Fruit fly (Drosophila melanogaster) whole organism, embryonic: Measurements from ENCODE around the gene CG32354.
A peak's percentile ranks its signal among the peaks of the same experiment; 100 is the strongest.

Experiments used
- C15 ChIP-seq: fragments of 200-800 bp; sonication (Bioruptor generic); IDR thresholded peaks from 3 replicates; pipeline ENCODE4 v1.3.6; 2022; ENCODE audit warnings: missing biosample characterization, missing genetic modification characterization
- CG11085 ChIP-seq: fragments of 200-800 bp; sonication (Bioruptor generic); IDR thresholded peaks from 2 replicates; pipeline ENCODE4 v1.3.6; 2022; ENCODE audit warnings: missing biosample characterization, missing genetic modification characterization
- CG11695 ChIP-seq: fragments of 200-800 bp; sonication (Bioruptor generic); IDR thresholded peaks from 3 replicates; pipeline ENCODE4 v1.3.6; 2022; ENCODE audit warnings: missing biosample characterization, missing genetic modification characterization
- CG12391 ChIP-seq: fragments of 200-800 bp; sonication (Bioruptor generic); optimal IDR thresholded peaks from 3 replicates; lab custom pipeline; 2018; ENCODE audit warnings: missing biosample characterization, mild to moderate bottlenecking, missing genetic modification characterization, moderate library complexity
- CG12769 ChIP-seq: fragments of 200-800 bp; sonication (Bioruptor generic); optimal IDR thresholded peaks from 2 replicates; lab custom pipeline; 2019; ENCODE audit warnings: missing biosample characterization, mild to moderate bottlenecking, missing genetic modification characterization, moderate library complexity
- CG13424 ChIP-seq: fragments of 200-800 bp; sonication (Bioruptor generic); optimal IDR thresholded peaks from 2 replicates; lab custom pipeline; 2019; ENCODE audit warnings: missing biosample characterization, mild to moderate bottlenecking, missing genetic modification characterization, moderate library complexity
- CG15514 ChIP-seq: fragments of 200-800 bp; sonication (Bioruptor generic); optimal IDR thresholded peaks from 3 replicates; lab custom pipeline; 2017; ENCODE audit warnings: missing biosample characterization, missing genetic modification characterization, mild to moderate bottlenecking, moderate library complexity, missing genetic modification reagents
- CG17359 ChIP-seq: fragments of 200-800 bp; sonication (Bioruptor generic); optimal IDR thresholded peaks from 3 replicates; lab custom pipeline; 2018; ENCODE audit warnings: missing biosample characterization, mild to moderate bottlenecking, missing genetic modification characterization, moderate library complexity
- CG17802 ChIP-seq: fragments of 200-800 bp; sonication (Bioruptor generic); optimal IDR thresholded peaks from 2 replicates; lab custom pipeline; 2018; ENCODE audit warnings: missing biosample characterization, mild to moderate bottlenecking, missing genetic modification characterization, moderate library complexity
- CG18011 ChIP-seq: fragments of 200-800 bp; sonication (Bioruptor generic); optimal IDR thresholded peaks from 2 replicates; lab custom pipeline; 2017; ENCODE audit warnings: missing biosample characterization, missing genetic modification characterization, mild to moderate bottlenecking, moderate library complexity, missing genotype
- CG30431 ChIP-seq: fragments of 200-800 bp; sonication (Bioruptor generic); optimal IDR thresholded peaks from 2 replicates; lab custom pipeline; 2017; ENCODE audit warnings: missing biosample characterization, missing genetic modification characterization
- CG31441 ChIP-seq: fragments of 200-800 bp; sonication (Bioruptor generic); IDR thresholded peaks from 2 replicates; pipeline ENCODE4 v1.3.6; 2022; ENCODE audit warnings: missing biosample characterization, missing genetic modification characterization
- CG4360 ChIP-seq: fragments of 200-800 bp; sonication (Bioruptor generic); IDR thresholded peaks from 2 replicates; pipeline ENCODE4 v1.3.6; 2022; ENCODE audit warnings: missing biosample characterization, missing genetic modification characterization
- CG6683 ChIP-seq: fragments of 200-800 bp; sonication (Bioruptor generic); optimal IDR thresholded peaks from 2 replicates; lab custom pipeline; 2017; ENCODE audit warnings: missing biosample characterization, mild to moderate bottlenecking, missing genetic modification characterization, missing genetic modification reagents
- CG6791 ChIP-seq: fragments of 200-800 bp; sonication (Bioruptor generic); IDR thresholded peaks from 3 replicates; pipeline ENCODE4 v1.3.6; 2022; ENCODE audit warnings: missing biosample characterization, missing genetic modification characterization; ENCODE audit not compliant: partially characterized antibody
- CG8281 ChIP-seq: fragments of 200-800 bp; sonication (Bioruptor generic); optimal IDR thresholded peaks from 2 replicates; lab custom pipeline; 2018; ENCODE audit warnings: missing biosample characterization, mild to moderate bottlenecking, missing genetic modification characterization, moderate library complexity
- Dip3 ChIP-seq: fragments of 200-800 bp; sonication (Bioruptor generic); optimal IDR thresholded peaks from 3 replicates; lab custom pipeline; 2016; ENCODE audit warnings: missing biosample characterization, missing genetic modification characterization
- Eip74EF ChIP-seq, 2 experiments: fragments of 200-800 bp in 1 of 2; fragments of >200 bp in 1 of 2; sonication (Bioruptor generic) in 1 of 2; optimal IDR thresholded peaks; 2 replicates each; lab custom pipeline; 2017 to 2019; ENCODE audit warnings: missing biosample characterization in 2 of 2, missing genetic modification characterization in 2 of 2, mild to moderate bottlenecking in 1 of 2, moderate library complexity in 1 of 2
- Ets97D ChIP-seq: fragments of 200-800 bp; sonication (Bioruptor generic); optimal IDR thresholded peaks from 3 replicates; lab custom pipeline; 2016; ENCODE audit warnings: missing biosample characterization, missing genetic modification characterization
- Gsc ChIP-seq: fragments of 200-800 bp; sonication (Bioruptor generic); IDR thresholded peaks from 2 replicates; pipeline ENCODE4 v1.3.6; 2022; ENCODE audit warnings: missing biosample characterization, missing genetic modification characterization
- Gug ChIP-seq: fragments of 200-800 bp; sonication (Bioruptor generic); IDR thresholded peaks from 4 replicates; pipeline ENCODE4 v1.3.6; 2022; ENCODE audit warnings: missing biosample characterization, missing genetic modification characterization
- HLH3B ChIP-seq: fragments of 200-800 bp; sonication (Bioruptor generic); IDR thresholded peaks from 2 replicates; pipeline ENCODE4 v1.3.6; 2022; ENCODE audit warnings: missing biosample characterization, missing genetic modification characterization
- Lhr ChIP-seq: fragments of 200-800 bp; sonication (Bioruptor generic); optimal IDR thresholded peaks from 3 replicates; lab custom pipeline; 2017; ENCODE audit warnings: mild to moderate bottlenecking, missing biosample characterization, missing genetic modification reagents, missing genetic modification characterization
- MTF-1 ChIP-seq: fragments of 200-800 bp; sonication (Bioruptor generic); optimal IDR thresholded peaks from 2 replicates; lab custom pipeline; 2018; ENCODE audit warnings: missing biosample characterization, mild to moderate bottlenecking, missing genetic modification characterization, borderline replicate concordance
- Meics ChIP-seq: fragments of 200-800 bp; sonication (Bioruptor generic); optimal IDR thresholded peaks from 2 replicates; lab custom pipeline; 2017; ENCODE audit warnings: missing biosample characterization, mild to moderate bottlenecking, missing genetic modification characterization
- Mrtf ChIP-seq: fragments of 200-800 bp; sonication (Bioruptor generic); IDR thresholded peaks from 3 replicates; pipeline ENCODE4 v1.3.6; 2022; ENCODE audit warnings: missing biosample characterization, missing genetic modification characterization
- NC2α ChIP-seq: fragments of 200-800 bp; sonication (Bioruptor generic); optimal IDR thresholded peaks from 2 replicates; lab custom pipeline; 2016; ENCODE audit warnings: missing biosample characterization, missing genetic modification characterization
- Oli ChIP-seq: fragments of 200-800 bp; sonication (Bioruptor generic); optimal IDR thresholded peaks from 2 replicates; lab custom pipeline; 2018; ENCODE audit warnings: missing biosample characterization, mild to moderate bottlenecking, missing genetic modification characterization, moderate library complexity
- PHDP ChIP-seq: fragments of 200-800 bp; sonication (Bioruptor generic); optimal IDR thresholded peaks from 3 replicates; lab custom pipeline; 2018; ENCODE audit warnings: missing biosample characterization, mild to moderate bottlenecking, missing genetic modification characterization, moderate library complexity
- Poxn ChIP-seq: fragments of 200-800 bp; sonication (Bioruptor generic); IDR thresholded peaks from 2 replicates; pipeline ENCODE4 v1.3.6; 2022; ENCODE audit warnings: missing biosample characterization, missing genetic modification characterization
- Trl ChIP-seq, 3 experiments: fragments of >200 bp in 2 of 3; fragments of 200-800 bp in 1 of 3; sonication (Bioruptor generic) in 1 of 3; optimal IDR thresholded peaks; 2 replicates in 1 of 3; 3 replicates in 2 of 3; lab custom pipeline; 2016 to 2017; ENCODE audit warnings: missing biosample characterization in 1 of 3, missing genetic modification characterization in 1 of 3
- abd-A ChIP-seq: fragments of 200-800 bp; sonication (Bioruptor generic); optimal IDR thresholded peaks from 3 replicates; lab custom pipeline; 2019; ENCODE audit warnings: missing biosample characterization, mild to moderate bottlenecking, missing genetic modification characterization, moderate library complexity
- aop ChIP-seq: fragments of 200-800 bp; sonication (Bioruptor generic); IDR thresholded peaks from 2 replicates; pipeline ENCODE4 v1.3.6; 2022; ENCODE audit warnings: missing biosample characterization, missing genetic modification characterization
- gce ChIP-seq: fragments of 200-800 bp; sonication (Bioruptor generic); IDR thresholded peaks from 3 replicates; pipeline ENCODE4 v1.3.6; 2022; ENCODE audit warnings: missing biosample characterization, missing genetic modification characterization
- nau ChIP-seq: fragments of 200-800 bp; sonication (Bioruptor generic); optimal IDR thresholded peaks from 3 replicates; lab custom pipeline; 2017; ENCODE audit warnings: missing biosample characterization, mild to moderate bottlenecking, missing genetic modification characterization, missing genetic modification reagents
- nom ChIP-seq: fragments of 200-800 bp; sonication (Bioruptor generic); optimal IDR thresholded peaks from 2 replicates; lab custom pipeline; 2017; ENCODE audit warnings: missing biosample characterization, missing genetic modification characterization, mild to moderate bottlenecking, moderate library complexity, missing genetic modification reagents
- odd ChIP-seq: fragments of 200-800 bp; sonication (Bioruptor generic); optimal IDR thresholded peaks from 2 replicates; lab custom pipeline; 2017; ENCODE audit warnings: missing biosample characterization, mild to moderate bottlenecking, missing genetic modification characterization
- pros ChIP-seq: fragments of 200-800 bp; sonication (Bioruptor generic); optimal IDR thresholded peaks from 3 replicates; lab custom pipeline; 2019; ENCODE audit warnings: missing biosample characterization, mild to moderate bottlenecking, missing genetic modification characterization, moderate library complexity
- pum ChIP-seq: fragments of 200-800 bp; sonication (Bioruptor generic); optimal IDR thresholded peaks from 2 replicates; lab custom pipeline; 2016; ENCODE audit warnings: missing biosample characterization, missing genetic modification characterization
- run ChIP-seq: fragments of 200-800 bp; sonication (Bioruptor generic); optimal IDR thresholded peaks from 3 replicates; lab custom pipeline; 2018; ENCODE audit warnings: missing biosample characterization, mild to moderate bottlenecking, missing genetic modification characterization
- sc ChIP-seq, 3 experiments: fragments of >200 bp in 2 of 3; fragments of 200-800 bp in 1 of 3; sonication (Bioruptor generic) in 1 of 3; optimal IDR thresholded peaks; 2 replicates in 2 of 3; 3 replicates in 1 of 3; lab custom pipeline; 2017; ENCODE audit warnings: mild to moderate bottlenecking in 1 of 3, missing biosample characterization in 1 of 3, missing genetic modification characterization in 1 of 3, missing genetic modification reagents in 1 of 3
- schlank ChIP-seq: fragments of 200-800 bp; sonication (Bioruptor generic); optimal IDR thresholded peaks from 2 replicates; lab custom pipeline; 2018; ENCODE audit warnings: missing biosample characterization, mild to moderate bottlenecking, missing genetic modification characterization
- slp2 ChIP-seq: fragments of 200-800 bp; sonication (Bioruptor generic); optimal IDR thresholded peaks from 2 replicates; lab custom pipeline; 2016; ENCODE audit warnings: missing biosample characterization, missing genetic modification characterization
- sr ChIP-seq: fragments of 200-800 bp; sonication (Bioruptor generic); IDR thresholded peaks from 3 replicates; pipeline ENCODE4 v1.3.6; 2022; ENCODE audit warnings: missing biosample characterization, missing genetic modification characterization
- ttk ChIP-seq: fragments of 200-800 bp; sonication (Bioruptor generic); IDR thresholded peaks from 2 replicates; pipeline ENCODE4 v2.1.2; 2022; ENCODE audit warnings: missing biosample characterization, missing genetic modification characterization
- vvl ChIP-seq: fragments of 200-800 bp; sonication (Bioruptor generic); IDR thresholded peaks from 2 replicates; pipeline ENCODE4 v1.3.6; 2022; ENCODE audit warnings: missing biosample characterization, missing genetic modification characterization

The CG32354 gene

DNA sequence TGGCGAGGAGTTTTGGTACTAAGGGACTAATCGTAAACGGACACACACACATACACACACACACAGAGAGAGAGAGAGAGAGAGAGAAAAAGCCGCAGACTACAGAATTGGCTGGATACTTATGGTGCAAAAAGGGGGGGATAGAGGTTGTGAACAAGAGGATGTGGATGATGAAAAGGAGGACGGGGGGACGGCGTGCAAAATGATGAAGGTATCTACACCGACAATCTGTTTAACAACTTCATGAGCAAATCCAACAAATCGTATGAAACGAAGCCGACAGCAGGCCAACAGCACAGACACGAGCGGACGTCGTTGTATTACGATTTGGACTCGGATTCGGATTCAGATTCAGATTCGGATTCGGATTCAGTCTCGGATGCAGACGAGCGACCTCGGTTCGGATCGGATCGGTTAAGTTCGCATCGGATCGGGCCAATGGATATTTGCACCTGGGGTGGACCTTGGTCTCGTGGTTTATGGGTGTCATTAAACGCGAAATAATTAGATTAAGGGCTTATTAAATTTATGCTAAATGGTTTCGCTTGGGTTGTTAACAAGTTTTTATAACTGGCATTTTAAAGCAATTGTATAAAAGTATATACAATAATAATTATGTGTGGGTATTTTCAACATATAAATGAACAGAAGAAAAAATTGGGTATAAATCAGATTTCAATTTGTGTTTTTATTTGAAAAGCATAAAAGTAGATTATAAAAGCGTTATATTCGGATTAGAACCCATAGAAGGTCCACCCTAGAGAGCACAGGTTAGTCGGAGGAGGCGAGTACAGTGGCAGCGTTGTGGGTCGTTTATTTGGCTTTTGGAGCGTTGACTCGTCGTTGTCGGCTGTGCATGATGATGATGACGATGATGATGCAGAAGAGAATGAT, 33.3 kb upstream of the CG32354 start (continued):
- TF ChIP-seq Ets97D (peak; percentile 36), schlank (tag; lab: Kevin White, UChicago) (peak; percentile 57), CG11695 (GFP tag; lab: Robert Waterston, UW) (peak; percentile 93), vvl (peak; percentile 84), CG17359 (tag; lab: Kevin White, UChicago) (peak; percentile 88), HLH3B (GFP tag; lab: Robert Waterston, UW) (peak; percentile 70), CG17802 (peak; percentile 16), ttk (GFP tag; lab: Robert Waterston, UW) (peak; percentile 47; the same call in 1 of the 2 replicates), CG12391 (peak; percentile 88), CG30431 (GFP tag; lab: Kevin White, UChicago) (peak; percentile 58), C15 (peak; percentile 75; the same call in 2 of the 3 replicates), CG11085 (GFP tag; lab: Robert Waterston, UW) (peak; percentile 51; the same call in 1 of the 2 replicates), run (peak; percentile 91), nom (GFP tag; lab: Kevin White, UChicago) (peak; percentile 97), CG6791 (GFP tag; lab: Robert Waterston, UW) (no peak), sr (GFP tag; lab: Robert Waterston, UW) (no peak), CG6683 (GFP tag; lab: Kevin White, UChicago) (peak; percentile 91), CG18011 (GFP tag; lab: Kevin White, UChicago) (peak; percentile 76), CG8281 (tag; lab: Kevin White, UChicago) (peak; percentile 55), CG12769 (tag; lab: Kevin White, UChicago) (no peak), nau (GFP tag; lab: Kevin White, UChicago) (peak; percentile 95), pros (peak; percentile 7), MTF-1 (peak; percentile 19), Trl (optimal IDR thresholded peaks at IDR 0.05; lab: Kevin White, UChicago) (peak; percentile 46 to 54), Trl (GFP tag; optimal IDR thresholded peaks at IDR 0.05; lab: Kevin White, UChicago) (peak; percentile 61), Oli (tag; lab: Kevin White, UChicago) (peak; percentile 85), CG15514 (GFP tag; lab: Kevin White, UChicago) (peak; percentile 83), PHDP (tag; lab: Kevin White, UChicago) (peak; percentile 92), Dip3 (GFP tag; lab: Kevin White, UChicago) (peak; percentile 25), Eip74EF (GFP tag; optimal IDR thresholded peaks at IDR 0.05; lab: Kevin White, UChicago) (peak in 1 of 2 experiments; percentile 94), Meics (GFP tag; lab: Kevin White, UChicago) (peak; percentile 95), CG4360 (GFP tag; lab: Robert Waterston, UW) (peak; percentile 37; the same call in 1 of the 2 replicates), gce (GFP tag; lab: Robert Waterston, UW) (peak; percentile 66; the same call in 1 of the 3 replicates), Gsc (GFP tag; lab: Robert Waterston, UW) (no peak), Poxn (GFP tag; lab: Robert Waterston, UW) (no peak), NC2α (GFP tag; lab: Kevin White, UChicago) (no peak), abd-A (tag; lab: Kevin White, UChicago) (peak; percentile 32), sc (optimal IDR thresholded peaks at IDR 0.05; lab: Kevin White, UChicago) (no peak), sc (GFP tag; optimal IDR thresholded peaks at IDR 0.05; lab: Kevin White, UChicago) (peak; percentile 59), Mrtf (GFP tag; lab: Robert Waterston, UW) (peak; percentile 67; the same call in 1 of the 3 replicates), pum (GFP tag; lab: Kevin White, UChicago) (peak; percentile 22), CG13424 (tag; lab: Kevin White, UChicago) (peak; percentile 91), Lhr (GFP tag; lab: Kevin White, UChicago) (peak; percentile 11), odd (GFP tag; lab: Kevin White, UChicago) (peak; percentile 88), Gug (GFP tag; lab: Robert Waterston, UW) (peak; percentile 86), CG31441 (GFP tag; lab: Robert Waterston, UW) (peak; percentile 96), slp2 (GFP tag; lab: Kevin White, UChicago) (peak; percentile 39), aop (GFP tag; lab: Robert Waterston, UW) (no peak)
